Worm (Caenorhabditis elegans): ENCODE data around the gene dmsr-13.

DNA sequence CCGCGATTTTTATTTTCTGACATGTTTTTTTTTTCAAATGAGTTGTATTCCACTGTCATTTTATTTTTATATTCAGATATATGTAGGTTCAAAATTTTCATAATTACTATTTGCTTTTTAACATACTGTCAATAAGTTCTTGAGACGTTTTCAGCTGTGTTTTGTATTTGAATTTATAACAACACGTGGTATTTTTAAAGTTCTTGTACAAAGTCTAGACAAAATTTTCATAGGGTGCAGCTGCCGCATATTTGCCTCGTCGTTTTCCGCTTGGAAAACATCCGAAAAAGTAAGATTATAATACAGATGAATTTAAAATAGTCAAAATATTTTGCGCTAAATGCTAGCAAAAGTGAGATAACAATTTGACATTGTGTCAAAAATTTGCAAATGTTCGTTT lies 9.1 kb upstream of the dmsr-13 start, which contains the start of gene dmsr-15:
- no peak for TF ChIP-seq F39B2.1 (GFP tag; IDR thresholded peaks at IDR 0.05)
- TF ChIP-seq unc-130 (GFP tag; optimal IDR thresholded peaks at IDR 0.05) = no peak
- no peak for TF ChIP-seq cebp-1 (GFP tag; IDR thresholded peaks at IDR 0.05)
- TF ChIP-seq cebp-1 (tag; optimal IDR thresholded peaks at IDR 0.05) = no peak
- no peak for TF ChIP-seq lsy-27 (tag; optimal IDR thresholded peaks at IDR 0.05; ENCODE audit: borderline replicate concordance, insufficient read depth)
